Fruit fly (Drosophila melanogaster): ENCODE data around the gene CG32219.

CG32219 gene

dm6 chr3L:19908201-19909127 is 42.5 kb downstream of the CG32219 start:
- TF ChIP-seq CG17361 (GFP tag; IDR thresholded peaks at IDR 0.05) = no peak
- TF ChIP-seq bcd (GFP tag; optimal IDR thresholded peaks at IDR 0.05) = no peak
- TF ChIP-seq mld (GFP tag; IDR thresholded peaks at IDR 0.05; ENCODE audit: partially characterized antibody) = no peak
- TF ChIP-seq prd (optimal IDR thresholded peaks at IDR 0.05) = no peak
- TF ChIP-seq prd (GFP tag; IDR thresholded peaks at IDR 0.05) = no peak
- no peak for TF ChIP-seq usp (GFP tag; optimal IDR thresholded peaks at IDR 0.05)
- TF ChIP-seq kah (GFP tag; optimal IDR thresholded peaks at IDR 0.05) = no peak
- TF ChIP-seq CG12942 (GFP tag; optimal IDR thresholded peaks at IDR 0.05) = no peak
- TF ChIP-seq TFAM (GFP tag; optimal IDR thresholded peaks at IDR 0.05) = no peak
- TF ChIP-seq Ssrp (tag; optimal IDR thresholded peaks at IDR 0.05) = no peak
- TF ChIP-seq Scr (GFP tag; IDR thresholded peaks at IDR 0.05; ENCODE audit: partially characterized antibody) = peak; percentile 35
- TF ChIP-seq CG8944 (GFP tag; optimal IDR thresholded peaks at IDR 0.05) = no peak
- TF ChIP-seq CG32532 (GFP tag; IDR thresholded peaks at IDR 0.05) = no peak
- no peak for TF ChIP-seq eve (GFP tag; optimal IDR thresholded peaks at IDR 0.05)
- peak; percentile 11 for TF ChIP-seq gro (GFP tag; optimal IDR thresholded peaks at IDR 0.05)
- no peak for TF ChIP-seq peb (GFP tag; IDR thresholded peaks at IDR 0.05)
- TF ChIP-seq ssp (GFP tag; IDR thresholded peaks at IDR 0.05) = no peak
- TF ChIP-seq CG5953 (GFP tag; IDR thresholded peaks at IDR 0.05) = no peak
- no peak for TF ChIP-seq CG18619 (GFP tag; optimal IDR thresholded peaks at IDR 0.05)
- TF ChIP-seq CG12659 (GFP tag; optimal IDR thresholded peaks at IDR 0.05) = no peak
- TF ChIP-seq ttk (GFP tag; IDR thresholded peaks at IDR 0.05) = no peak
- no peak for TF ChIP-seq CG15479 (GFP tag; optimal IDR thresholded peaks at IDR 0.05)
- TF ChIP-seq grn (GFP tag; optimal IDR thresholded peaks at IDR 0.05) = no peak
- TF ChIP-seq CG2678 (tag; optimal IDR thresholded peaks at IDR 0.05) = no peak
- no peak for TF ChIP-seq dan (GFP tag; IDR thresholded peaks at IDR 0.05)
- TF ChIP-seq Atf3 (GFP tag; optimal IDR thresholded peaks at IDR 0.05) = no peak
- no peak for TF ChIP-seq CG3847 (GFP tag; IDR thresholded peaks at IDR 0.05)
- TF ChIP-seq yki (optimal IDR thresholded peaks at IDR 0.05) = peak; percentile 26
- TF ChIP-seq CG12071 (GFP tag; optimal IDR thresholded peaks at IDR 0.05) = no peak
- no peak for TF ChIP-seq Six4 (GFP tag; optimal IDR thresholded peaks at IDR 0.05)
- peak; percentile 91 for TF ChIP-seq sd (tag; optimal IDR thresholded peaks at IDR 0.05)
- TF ChIP-seq Nf-YB (GFP tag; optimal IDR thresholded peaks at IDR 0.05) = no peak
- TF ChIP-seq CG31224 (GFP tag; IDR thresholded peaks at IDR 0.05) = no peak
- TF ChIP-seq Hr3 (GFP tag; optimal IDR thresholded peaks at IDR 0.05) = no peak
- TF ChIP-seq BtbVII (GFP tag; optimal IDR thresholded peaks at IDR 0.05) = no peak
- no peak for TF ChIP-seq ind (GFP tag; optimal IDR thresholded peaks at IDR 0.05)
- no peak for TF ChIP-seq wor (GFP tag; IDR thresholded peaks at IDR 0.05)
- no peak for TF ChIP-seq CG9817 (tag; optimal IDR thresholded peaks at IDR 0.05)
- TF ChIP-seq CG6654 (GFP tag; optimal IDR thresholded peaks at IDR 0.05) = no peak
- TF ChIP-seq Side (GFP tag; optimal IDR thresholded peaks at IDR 0.05) = no peak
- TF ChIP-seq sc (optimal IDR thresholded peaks at IDR 0.05) = no peak
- TF ChIP-seq sc (GFP tag; optimal IDR thresholded peaks at IDR 0.05) = no peak
- TF ChIP-seq Jarid2 (GFP tag; optimal IDR thresholded peaks at IDR 0.05) = no peak
- no peak for TF ChIP-seq CG4282 (GFP tag; optimal IDR thresholded peaks at IDR 0.05)
- TF ChIP-seq CG8290 (GFP tag; optimal IDR thresholded peaks at IDR 0.05) = no peak
- TF ChIP-seq CG8290 (tag; optimal IDR thresholded peaks at IDR 0.05) = peak in 1 of 2 experiments; percentile 4
- no peak for TF ChIP-seq CG17186 (GFP tag; optimal IDR thresholded peaks at IDR 0.05)
- TF ChIP-seq pfk (GFP tag; optimal IDR thresholded peaks at IDR 0.05) = no peak
- peak; percentile 10 for TF ChIP-seq BEAF-32 (GFP tag; optimal IDR thresholded peaks at IDR 0.05)
- TF ChIP-seq CG4617 (GFP tag; optimal IDR thresholded peaks at IDR 0.05; ENCODE audit: borderline replicate concordance) = no peak
- TF ChIP-seq CG14050 (GFP tag; IDR thresholded peaks at IDR 0.05) = no peak

Data from whole organism, embryonic.